Worm (Caenorhabditis elegans): ENCODE results near the gene ttr-31.

The ttr-31 gene

DNA sequence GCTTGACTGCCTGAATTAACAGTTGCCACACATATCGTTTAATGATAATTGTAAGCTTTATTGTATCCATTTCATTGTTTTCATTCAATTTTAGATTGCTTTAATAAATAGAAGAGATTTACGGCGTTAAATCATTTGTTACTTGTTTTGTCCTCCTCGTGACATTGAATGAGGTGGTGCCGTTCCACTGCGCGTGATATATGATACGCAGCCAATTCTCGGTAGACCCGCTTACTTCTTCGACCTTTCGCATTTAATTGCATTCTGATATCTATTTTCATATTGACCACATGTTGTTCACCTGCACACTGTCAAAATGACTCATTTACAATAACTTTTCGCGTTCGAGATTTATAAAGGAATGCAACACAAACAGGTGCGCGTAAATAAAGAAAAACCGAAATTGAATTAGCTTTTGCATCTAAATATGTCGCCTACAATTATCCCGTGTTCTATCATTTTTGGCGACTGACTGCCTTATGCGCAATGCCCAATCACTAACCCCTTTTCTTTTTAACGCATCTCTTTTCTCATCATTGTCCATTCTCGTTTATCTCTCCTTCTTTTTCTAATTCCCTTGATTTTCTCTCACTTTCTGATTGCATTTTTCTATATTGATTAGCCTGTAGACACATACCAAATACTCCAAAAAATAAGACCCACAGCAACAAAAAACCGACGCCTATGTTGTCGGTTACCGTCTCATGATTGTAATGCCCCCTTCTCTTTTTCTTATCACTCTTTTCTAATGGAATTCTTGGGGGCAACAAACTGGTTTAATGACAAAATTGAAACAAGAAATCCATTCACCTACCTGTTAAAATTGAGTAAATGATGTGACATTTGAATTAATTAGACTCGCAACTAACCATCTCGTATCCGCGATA is 5.8 kb upstream of the ttr-31 start (continued):
- TF ChIP-seq R02D3.7 (tag; optimal IDR thresholded peaks at IDR 0.05) (no peak), nhr-25 (tag; optimal IDR thresholded peaks at IDR 0.05) (peak; percentile 43), crh-2 (tag; optimal IDR thresholded peaks at IDR 0.05) (no peak), unc-55 (GFP tag; optimal IDR thresholded peaks at IDR 0.05) (no peak), lsy-2 (tag; optimal IDR thresholded peaks at IDR 0.05) (no peak), ama-1 (optimal IDR thresholded peaks at IDR 0.05) (no peak), aly-2 (tag; optimal IDR thresholded peaks at IDR 0.05) (no peak), blmp-1 (tag; optimal IDR thresholded peaks at IDR 0.05; ENCODE audit: insufficient read depth) (peak; percentile 21), sem-4 (tag; optimal IDR thresholded peaks at IDR 0.05) (no peak), nhr-6 (tag; optimal IDR thresholded peaks at IDR 0.05) (no peak)

ce11 chrX:11012337-11012736 is 3.5 kb upstream of the ttr-31 start, which contains the start of gene F58A3.3:
Gene F58A3.3 (plus strand): TSS chrX:11012637.
- TF ChIP-seq gmeb-1 (tag; optimal IDR thresholded peaks at IDR 0.05) = no peak
- no peak for TF ChIP-seq mdl-1 (tag; optimal IDR thresholded peaks at IDR 0.05)
- TF ChIP-seq sma-3 (GFP tag; optimal IDR thresholded peaks at IDR 0.05) = no peak
- TF ChIP-seq ztf-11 (tag; optimal IDR thresholded peaks at IDR 0.05) = no peak
- TF ChIP-seq ceh-82 (tag; optimal IDR thresholded peaks at IDR 0.05) = no peak
- TF ChIP-seq lin-39 (tag; optimal IDR thresholded peaks at IDR 0.05) = no peak
- no peak for TF ChIP-seq skn-1 (tag; optimal IDR thresholded peaks at IDR 0.05)
- no peak for TF ChIP-seq sem-4 (tag; optimal IDR thresholded peaks at IDR 0.05)
- TF ChIP-seq sma-9 (GFP tag; optimal IDR thresholded peaks at IDR 0.05) = no peak
- TF ChIP-seq sma-9 (tag; optimal IDR thresholded peaks at IDR 0.05) = no peak
- no peak for TF ChIP-seq snpc-4 (tag; optimal IDR thresholded peaks at IDR 0.05)

ce11 chrX:11010565-11010964 is 1.7 kb upstream of the ttr-31 start, which contains the start of gene F58A3.4:
Gene F58A3.4 (minus strand): TSS chrX:11010665.
- TF ChIP-seq ztf-4 (tag; optimal IDR thresholded peaks at IDR 0.05) (no peak), sem-4 (tag; optimal IDR thresholded peaks at IDR 0.05) (no peak), lsy-2 (tag; optimal IDR thresholded peaks at IDR 0.05) (no peak), snpc-4 (tag; optimal IDR thresholded peaks at IDR 0.05) (no peak), peb-1 (tag; optimal IDR thresholded peaks at IDR 0.05) (no peak), unc-55 (GFP tag; optimal IDR thresholded peaks at IDR 0.05) (no peak), nhr-129 (tag; optimal IDR thresholded peaks at IDR 0.05) (no peak), lin-11 (tag; optimal IDR thresholded peaks at IDR 0.05) (no peak), aly-2 (tag; optimal IDR thresholded peaks at IDR 0.05) (no peak), mdl-1 (tag; optimal IDR thresholded peaks at IDR 0.05) (no peak), nhr-11 (tag; optimal IDR thresholded peaks at IDR 0.05) (no peak), mbf-1 (tag; optimal IDR thresholded peaks at IDR 0.05) (no peak), ztf-1 (GFP tag; conservative IDR thresholded peaks at IDR 0.05) (no peak), ama-1 (optimal IDR thresholded peaks at IDR 0.05) (no peak)

DNA sequence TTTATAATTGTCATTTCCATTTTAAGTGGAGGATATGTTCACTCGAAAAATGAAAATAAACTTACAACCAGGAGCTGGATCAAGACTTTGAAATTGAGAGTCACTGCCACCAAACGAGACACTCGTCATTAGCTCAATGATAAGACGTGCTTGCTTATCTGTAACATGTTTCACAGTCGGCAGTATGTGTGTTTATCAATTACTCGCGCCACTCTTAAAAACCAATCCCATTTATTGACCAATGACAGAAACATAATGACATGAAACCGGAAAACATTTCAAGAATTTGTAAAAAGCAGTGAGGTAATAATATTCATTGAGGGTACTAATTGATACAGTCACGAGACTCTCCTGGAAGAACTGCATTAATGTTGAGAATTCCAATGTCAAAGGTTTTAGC is 802 bp downstream of the ttr-31 start, which contains the start of gene del-5:
Gene del-5 (minus strand): TSS at position 130 of the 400 bp plus-strand sequence.
- TF ChIP-seq sma-3 (GFP tag; optimal IDR thresholded peaks at IDR 0.05) (peak; percentile 4), elt-1 (tag; optimal IDR thresholded peaks at IDR 0.05) (no peak), unc-39 (tag; optimal IDR thresholded peaks at IDR 0.05) (no peak), lsy-2 (tag; optimal IDR thresholded peaks at IDR 0.05) (no peak), skn-1 (tag; optimal IDR thresholded peaks at IDR 0.05) (no peak), F13H6.1 (tag; optimal IDR thresholded peaks at IDR 0.05) (peak; percentile 15), sma-9 (GFP tag; optimal IDR thresholded peaks at IDR 0.05) (peak; percentile 37), sma-9 (tag; optimal IDR thresholded peaks at IDR 0.05) (no peak), fos-1 (tag; optimal IDR thresholded peaks at IDR 0.05) (peak; percentile 90)

DNA sequence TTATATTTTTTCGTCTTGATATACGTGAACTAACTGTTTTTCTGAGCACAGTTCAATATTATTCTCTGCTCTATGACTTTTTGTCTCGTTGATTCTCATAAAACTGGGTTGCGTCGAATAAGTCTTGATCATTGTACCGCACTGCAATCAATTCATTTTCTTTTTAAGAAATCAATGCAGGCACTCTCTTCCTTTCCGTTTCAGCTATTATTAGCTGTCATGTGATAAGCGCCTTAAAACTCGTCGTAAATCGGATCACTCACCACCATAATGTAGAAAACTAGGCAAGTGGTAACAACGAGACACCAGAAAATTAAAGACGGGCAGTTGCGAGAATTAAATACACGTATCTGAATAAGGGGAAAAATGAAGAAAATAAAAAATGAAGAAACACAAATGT is 1.5 kb downstream of the ttr-31 start:
- TF ChIP-seq crh-2 (tag; optimal IDR thresholded peaks at IDR 0.05) = peak; percentile 23
- peak; percentile 75 for TF ChIP-seq fos-1 (tag; optimal IDR thresholded peaks at IDR 0.05)
- peak; percentile 3 for TF ChIP-seq gmeb-1 (tag; optimal IDR thresholded peaks at IDR 0.05)
- TF ChIP-seq sma-9 (GFP tag; optimal IDR thresholded peaks at IDR 0.05) = peak; percentile 0
- TF ChIP-seq sma-9 (tag; optimal IDR thresholded peaks at IDR 0.05) = no peak
- no peak for TF ChIP-seq C34F6.9 (tag; optimal IDR thresholded peaks at IDR 0.05)
- no peak for TF ChIP-seq unc-55 (GFP tag; optimal IDR thresholded peaks at IDR 0.05)
